Fruit fly (Drosophila melanogaster): ENCODE measurements around the gene lz.

Gene lz

dm6 chrX:9352112-9353096 is 68.0 kb downstream of the lz start (continued):
- TF ChIP-seq fu2 (GFP tag; optimal IDR thresholded peaks at IDR 0.05) (peak; percentile 24), Elba2 (GFP tag; optimal IDR thresholded peaks at IDR 0.05) (no peak), CG17829 (tag; optimal IDR thresholded peaks at IDR 0.05) (peak; percentile 82), CG3838 (GFP tag; optimal IDR thresholded peaks at IDR 0.05) (peak; percentile 50), az2 (GFP tag; optimal IDR thresholded peaks at IDR 0.05) (peak; percentile 75), ewg (GFP tag; optimal IDR thresholded peaks at IDR 0.05) (peak; percentile 62), Dp (GFP tag; optimal IDR thresholded peaks at IDR 0.05) (no peak), grn (GFP tag; optimal IDR thresholded peaks at IDR 0.05) (peak; percentile 22), PHDP (tag; optimal IDR thresholded peaks at IDR 0.05) (peak; percentile 88), CG11398 (GFP tag; optimal IDR thresholded peaks at IDR 0.05) (no peak), CG30403 (GFP tag; optimal IDR thresholded peaks at IDR 0.05) (peak; percentile 79), CG17186 (GFP tag; optimal IDR thresholded peaks at IDR 0.05) (peak; percentile 32), mld (GFP tag; IDR thresholded peaks at IDR 0.05; ENCODE audit: partially characterized antibody) (no peak), Bgb (GFP tag; IDR thresholded peaks at IDR 0.05; ENCODE audit: partially characterized antibody) (no peak), CG12299 (tag; optimal IDR thresholded peaks at IDR 0.05) (peak; percentile 75), inv (GFP tag; IDR thresholded peaks at IDR 0.05; ENCODE audit: partially characterized antibody) (no peak), CG2889 (GFP tag; IDR thresholded peaks at IDR 0.05) (peak; percentile 65; the same call in 1 of the 3 replicates), MTF-1 (GFP tag; optimal IDR thresholded peaks at IDR 0.05; ENCODE audit: borderline replicate concordance) (peak; percentile 32), Ets97D (GFP tag; optimal IDR thresholded peaks at IDR 0.05) (peak; percentile 38), lov (optimal IDR thresholded peaks at IDR 0.05) (no peak), lov (GFP tag; IDR thresholded peaks at IDR 0.05) (0 out of 3 replicates have a peak, but pooled peaks have one; percentile 63), BEAF-32 (GFP tag; optimal IDR thresholded peaks at IDR 0.05) (no peak), CG31441 (GFP tag; IDR thresholded peaks at IDR 0.05) (peak; percentile 73), pita (GFP tag; optimal IDR thresholded peaks at IDR 0.05) (no peak), Aef1 (GFP tag; IDR thresholded peaks at IDR 0.05) (peak; percentile 74; the same call in 2 of the 3 replicates), CG32767 (GFP tag; IDR thresholded peaks at IDR 0.05) (peak; percentile 66), CG17802 (tag; optimal IDR thresholded peaks at IDR 0.05) (peak; percentile 41), Oaz (GFP tag; IDR thresholded peaks at IDR 0.05) (peak; percentile 69), ab (GFP tag; optimal IDR thresholded peaks at IDR 0.05) (no peak), CG17361 (GFP tag; IDR thresholded peaks at IDR 0.05) (peak; percentile 75), lola (GFP tag; optimal IDR thresholded peaks at IDR 0.05) (peak in 1 of 3 experiments; percentile 33), Doc2 (GFP tag; IDR thresholded peaks at IDR 0.05) (no peak), CG34224 (GFP tag; IDR thresholded peaks at IDR 0.05; ENCODE audit: partially characterized antibody) (no peak), Dip3 (GFP tag; optimal IDR thresholded peaks at IDR 0.05) (peak; percentile 81), zfh2 (GFP tag; optimal IDR thresholded peaks at IDR 0.05) (peak; percentile 51), disco-r (GFP tag; optimal IDR thresholded peaks at IDR 0.05) (peak; percentile 43), chinmo (GFP tag; IDR thresholded peaks at IDR 0.05; ENCODE audit: partially characterized antibody) (no peak), HmgZ (tag; optimal IDR thresholded peaks at IDR 0.05) (peak; percentile 85), vnd (GFP tag; IDR thresholded peaks at IDR 0.05; ENCODE audit: partially characterized antibody) (no peak), hbn (GFP tag; IDR thresholded peaks at IDR 0.05; ENCODE audit: partially characterized antibody) (no peak), hth (optimal IDR thresholded peaks at IDR 0.05) (no peak), crol (GFP tag; IDR thresholded peaks at IDR 0.05) (peak; percentile 70), ttk (GFP tag; IDR thresholded peaks at IDR 0.05) (peak; percentile 71), CG2129 (GFP tag; IDR thresholded peaks at IDR 0.05; ENCODE audit: partially characterized antibody) (no peak), H15 (GFP tag; IDR thresholded peaks at IDR 0.05) (peak; percentile 66), tup (GFP tag; optimal IDR thresholded peaks at IDR 0.05) (peak; percentile 25), cas (GFP tag; IDR thresholded peaks at IDR 0.05) (0 out of 2 replicates have a peak, but pooled peaks have one; percentile 24), da (GFP tag; optimal IDR thresholded peaks at IDR 0.05) (no peak)

Measured in whole organism, embryonic.